Worm (Caenorhabditis elegans) whole organism, L3 larva: ENCODE results near the gene gfat-1.

Experiments used
- R02D3.7 ChIP-seq: fragments of 150-350 bp; optimal IDR thresholded peaks from 2 replicates; lab custom pipeline; 2014; ENCODE audit warnings: missing biosample characterization, missing genetic modification characterization
- ZK546.5 ChIP-seq: sonication (generic microtip); optimal IDR thresholded peaks from 2 replicates; lab custom pipeline; 2017; ENCODE audit warnings: missing biosample characterization, missing genetic modification characterization
- aly-2 ChIP-seq: fragments of 150-350 bp; optimal IDR thresholded peaks from 2 replicates; lab custom pipeline; 2014; ENCODE audit warnings: missing biosample characterization, missing genetic modification characterization
- ama-1 ChIP-seq: fragments of 150-350 bp; optimal IDR thresholded peaks from 2 replicates; lab custom pipeline; 2018
- ceh-16 ChIP-seq: sonication (generic microtip); optimal IDR thresholded peaks from 2 replicates; lab custom pipeline; 2017; ENCODE audit warnings: missing biosample characterization, missing genetic modification characterization
- ceh-28 ChIP-seq: fragments of 150-350 bp; optimal IDR thresholded peaks from 2 replicates; lab custom pipeline; 2014; ENCODE audit warnings: missing biosample characterization, missing genetic modification reagents, missing genetic modification characterization
- ceh-82 ChIP-seq: fragments of 150-350 bp; optimal IDR thresholded peaks from 2 replicates; lab custom pipeline; 2014; ENCODE audit warnings: missing biosample characterization, missing genetic modification characterization
- ceh-9 ChIP-seq: sonication (generic microtip); optimal IDR thresholded peaks from 2 replicates; lab custom pipeline; 2018; ENCODE audit warnings: missing biosample characterization, missing genetic modification characterization
- daf-12 ChIP-seq: fragments of 150-350 bp; optimal IDR thresholded peaks from 2 replicates; lab custom pipeline; 2014; ENCODE audit warnings: missing biosample characterization, missing genetic modification reagents, missing genetic modification characterization
- egl-27 ChIP-seq: sonication (generic microtip); optimal IDR thresholded peaks from 4 replicates; lab custom pipeline; 2017; ENCODE audit warnings: missing biosample characterization, missing genetic modification reagents, missing genetic modification characterization
- egl-5 ChIP-seq: fragments of 150-350 bp; optimal IDR thresholded peaks from 2 replicates; lab custom pipeline; 2017; ENCODE audit warnings: missing biosample characterization, missing genetic modification reagents, missing genetic modification characterization, inconsistent platforms
- elt-1 ChIP-seq: fragments of 150-350 bp; optimal IDR thresholded peaks from 2 replicates; lab custom pipeline; 2014; ENCODE audit warnings: missing biosample characterization, missing genetic modification characterization
- elt-2 ChIP-seq: sonication (generic microtip); optimal IDR thresholded peaks from 2 replicates; lab custom pipeline; 2016; ENCODE audit warnings: missing genetic modification reagents, mild to moderate bottlenecking, missing genetic modification characterization, missing compliant biosample characterization
- elt-3 ChIP-seq, 3 experiments: fragments of 150-350 bp in 1 of 3; sonication (generic microtip) in 2 of 3; optimal IDR thresholded peaks; 2 replicates in 2 of 3; 4 replicates in 1 of 3; lab custom pipeline; 2014 to 2017; ENCODE audit warnings: missing biosample characterization in 3 of 3, missing genetic modification characterization in 3 of 3
- eor-1 ChIP-seq, 2 experiments: fragments of 150-350 bp; optimal IDR thresholded peaks; 2 replicates each; lab custom pipeline; 2014 to 2018; ENCODE audit warnings: missing biosample characterization in 2 of 2, missing genetic modification characterization in 2 of 2
- fkh-10 ChIP-seq: sonication (generic microtip); optimal IDR thresholded peaks from 2 replicates; lab custom pipeline; 2017; ENCODE audit warnings: missing biosample characterization, missing genetic modification reagents, missing genetic modification characterization
- fkh-2 ChIP-seq: fragments of 150-350 bp; optimal IDR thresholded peaks from 2 replicates; lab custom pipeline; 2014; ENCODE audit warnings: missing biosample characterization, missing genetic modification reagents, missing genetic modification characterization
- fos-1 ChIP-seq: fragments of 150-350 bp; optimal IDR thresholded peaks from 2 replicates; lab custom pipeline; 2014; ENCODE audit warnings: missing biosample characterization, missing genetic modification characterization
- hmg-11 ChIP-seq: sonication (generic microtip); optimal IDR thresholded peaks from 2 replicates; lab custom pipeline; 2016; ENCODE audit warnings: missing genetic modification characterization, missing compliant biosample characterization
- jun-1 ChIP-seq: fragments of 150-350 bp; optimal IDR thresholded peaks from 2 replicates; lab custom pipeline; 2014; ENCODE audit warnings: missing biosample characterization, missing genetic modification reagents, missing genetic modification characterization
- lin-39 ChIP-seq: fragments of 150-350 bp; optimal IDR thresholded peaks from 2 replicates; lab custom pipeline; 2018; ENCODE audit warnings: missing biosample characterization, missing genetic modification reagents, missing genetic modification characterization
- lsy-12 ChIP-seq: sonication (generic microtip); optimal IDR thresholded peaks from 2 replicates; lab custom pipeline; 2016; ENCODE audit warnings: mild to moderate bottlenecking, missing genetic modification characterization, missing compliant biosample characterization
- mdl-1 ChIP-seq: fragments of 150-350 bp; optimal IDR thresholded peaks from 2 replicates; lab custom pipeline; 2014; ENCODE audit warnings: missing biosample characterization, missing genetic modification characterization
- mml-1 ChIP-seq: fragments of 150-350 bp; sonication (generic microtip); optimal IDR thresholded peaks from 3 replicates; lab custom pipeline; 2014; ENCODE audit warnings: missing biosample characterization, missing genetic modification characterization
- nfya-1 ChIP-seq: sonication (generic microtip); optimal IDR thresholded peaks from 2 replicates; lab custom pipeline; 2017; ENCODE audit warnings: missing genetic modification characterization, mild to moderate bottlenecking, missing compliant biosample characterization, antibody characterized with exemption, moderate library complexity; ENCODE audit not compliant: insufficient read depth
- nhr-11 ChIP-seq: fragments of 150-350 bp; optimal IDR thresholded peaks from 2 replicates; lab custom pipeline; 2014; ENCODE audit warnings: missing biosample characterization, missing genetic modification characterization
- nhr-12 ChIP-seq: fragments of 150-350 bp; optimal IDR thresholded peaks from 2 replicates; lab custom pipeline; 2014; ENCODE audit warnings: missing biosample characterization, missing genetic modification characterization
- nhr-23 ChIP-seq: fragments of 150-350 bp; optimal IDR thresholded peaks from 2 replicates; lab custom pipeline; 2014; ENCODE audit warnings: missing biosample characterization, missing genetic modification reagents, missing genetic modification characterization
- nhr-237 ChIP-seq: fragments of 150-350 bp; optimal IDR thresholded peaks from 2 replicates; lab custom pipeline; 2014; ENCODE audit warnings: missing biosample characterization, missing genetic modification characterization
- nhr-25 ChIP-seq: sonication (generic microtip); optimal IDR thresholded peaks from 2 replicates; lab custom pipeline; 2017; ENCODE audit warnings: missing biosample characterization, missing genetic modification characterization
- nhr-28 ChIP-seq: fragments of 150-350 bp; optimal IDR thresholded peaks from 2 replicates; lab custom pipeline; 2014; ENCODE audit warnings: missing biosample characterization, missing genetic modification characterization
- nhr-43 ChIP-seq: sonication (generic microtip); optimal IDR thresholded peaks from 2 replicates; lab custom pipeline; 2016; ENCODE audit warnings: mild to moderate bottlenecking, missing genetic modification characterization, missing compliant biosample characterization; ENCODE audit not compliant: poor library complexity, severe bottlenecking
- nhr-67 ChIP-seq: fragments of 150-350 bp; optimal IDR thresholded peaks from 2 replicates; lab custom pipeline; 2014; ENCODE audit warnings: missing biosample characterization, missing genetic modification characterization
- nhr-76 ChIP-seq: fragments of 150-350 bp; sonication (generic microtip); optimal IDR thresholded peaks from 5 replicates; lab custom pipeline; 2014; ENCODE audit warnings: missing biosample characterization, missing genetic modification characterization
- nhr-77 ChIP-seq: fragments of 150-350 bp; optimal IDR thresholded peaks from 2 replicates; lab custom pipeline; 2014; ENCODE audit warnings: missing biosample characterization, missing genetic modification characterization
- pha-4 ChIP-seq: fragments of 150-350 bp; optimal IDR thresholded peaks from 2 replicates; lab custom pipeline; 2014; ENCODE audit warnings: missing biosample characterization, missing genetic modification reagents, missing genetic modification characterization
- pqm-1 ChIP-seq: fragments of 150-350 bp; optimal IDR thresholded peaks from 2 replicates; lab custom pipeline; 2017; ENCODE audit warnings: missing biosample characterization, missing genetic modification characterization, inconsistent platforms
- sea-2 ChIP-seq: fragments of 150-350 bp; sonication (generic microtip); optimal IDR thresholded peaks from 4 replicates; lab custom pipeline; 2014; ENCODE audit warnings: missing biosample characterization, missing genetic modification reagents, missing genetic modification characterization
- skn-1 ChIP-seq: fragments of 150-350 bp; optimal IDR thresholded peaks from 2 replicates; lab custom pipeline; 2014; ENCODE audit warnings: missing biosample characterization, missing genetic modification characterization
- snpc-4 ChIP-seq: fragments of 150-350 bp; optimal IDR thresholded peaks from 2 replicates; lab custom pipeline; 2014; ENCODE audit warnings: missing biosample characterization, missing genetic modification characterization
- tbx-2 ChIP-seq: sonication (generic microtip); optimal IDR thresholded peaks from 2 replicates; lab custom pipeline; 2016; ENCODE audit warnings: mild to moderate bottlenecking, missing genetic modification characterization, missing compliant biosample characterization
- unc-39 ChIP-seq: sonication (generic microtip); optimal IDR thresholded peaks from 4 replicates; lab custom pipeline; 2017; ENCODE audit warnings: missing biosample characterization, missing genetic modification characterization
- unc-62 ChIP-seq: fragments of 150-350 bp; sonication (generic microtip); optimal IDR thresholded peaks from 4 replicates; lab custom pipeline; 2014; ENCODE audit warnings: missing biosample characterization, missing genetic modification reagents, missing genetic modification characterization
- zag-1 ChIP-seq: fragments of 150-350 bp; optimal IDR thresholded peaks from 2 replicates; lab custom pipeline; 2014; ENCODE audit warnings: missing biosample characterization, missing genetic modification characterization
- ztf-11 ChIP-seq: fragments of 150-350 bp; optimal IDR thresholded peaks from 2 replicates; lab custom pipeline; 2014; ENCODE audit warnings: missing biosample characterization, missing genetic modification characterization
- ztf-4 ChIP-seq: fragments of 150-350 bp; optimal IDR thresholded peaks from 2 replicates; lab custom pipeline; 2014; ENCODE audit warnings: missing biosample characterization, missing genetic modification characterization

gfat-1 gene

ce11 chrII:11547254-11547687, 47.9 kb downstream of the gfat-1 start, which contains the start of gene F54D5.7 (continued):
- peak; percentile 16 for TF ChIP-seq ceh-28 (tag; lab: Kevin White, UChicago)
- TF ChIP-seq pha-4 (tag; lab: Kevin White, UChicago): peak; percentile 52
- TF ChIP-seq fkh-10 (GFP tag; lab: Kevin White, UChicago): no peak
- TF ChIP-seq ama-1: peak; percentile 100
- TF ChIP-seq tbx-2 (tag; lab: Kevin White, UChicago): peak; percentile 65
- TF ChIP-seq egl-27 (tag; lab: Kevin White, UChicago): no peak
- peak; percentile 66 for TF ChIP-seq fos-1 (tag; lab: Kevin White, UChicago)
- no peak for TF ChIP-seq ZK546.5 (tag; lab: Kevin White, UChicago)
- TF ChIP-seq, all 47 proteins: peak for 21

- TF ChIP-seq eor-1 (tag; optimal IDR thresholded peaks at IDR 0.05; lab: Kevin White, UChicago) (no peak), nhr-76 (tag; lab: Kevin White, UChicago) (no peak), nhr-67 (no peak), nhr-11 (no peak), sea-2 (GFP tag; lab: Kevin White, UChicago) (no peak), nfya-1 (tag; lab: Kevin White, UChicago) (no peak), ZK546.5 (tag; lab: Kevin White, UChicago) (no peak), jun-1 (tag; lab: Kevin White, UChicago) (no peak), ama-1 (no peak)
Measured at ce11 chrII:11545952-11546325, 49.3 kb downstream of the gfat-1 start.

ce11 chrII:11545299-11545951, 49.8 kb downstream of the gfat-1 start, which contains the start of gene dnj-13:
Gene dnj-13 (plus strand): TSS chrII:11545701.
- peak; percentile 61 for TF ChIP-seq nhr-77 (tag; lab: Kevin White, UChicago)
- TF ChIP-seq snpc-4 (tag; lab: Kevin White, UChicago): peak; percentile 73
- peak; percentile 87 for TF ChIP-seq ama-1
- peak; percentile 91 for TF ChIP-seq egl-27 (tag; lab: Kevin White, UChicago)
- TF ChIP-seq fos-1 (tag; lab: Kevin White, UChicago): peak; percentile 55
- peak; percentile 69 for TF ChIP-seq R02D3.7 (tag; lab: Kevin White, UChicago)
- TF ChIP-seq skn-1 (tag; lab: Kevin White, UChicago): peak; percentile 68
- TF ChIP-seq daf-12 (tag; lab: Kevin White, UChicago): no peak
- TF ChIP-seq jun-1 (tag; lab: Kevin White, UChicago): peak; percentile 88
- TF ChIP-seq sea-2 (GFP tag; lab: Kevin White, UChicago): no peak
- TF ChIP-seq unc-39 (tag; lab: Kevin White, UChicago): no peak
- TF ChIP-seq elt-1 (tag; lab: Kevin White, UChicago): peak; percentile 47
- TF ChIP-seq tbx-2 (tag; lab: Kevin White, UChicago): peak; percentile 84
- TF ChIP-seq pqm-1 (tag; lab: Kevin White, UChicago): peak; percentile 79
- peak; percentile 85 for TF ChIP-seq fkh-10 (GFP tag; lab: Kevin White, UChicago)
- TF ChIP-seq elt-2 (tag; lab: Kevin White, UChicago): peak; percentile 83
- TF ChIP-seq nhr-11: peak; percentile 49
- TF ChIP-seq nhr-28 (tag; lab: Kevin White, UChicago): no peak
- TF ChIP-seq fkh-2 (tag; lab: Kevin White, UChicago): peak; percentile 75
- TF ChIP-seq lsy-12 (tag; lab: Kevin White, UChicago): peak; percentile 98
- no peak for TF ChIP-seq zag-1
- TF ChIP-seq nhr-76 (tag; lab: Kevin White, UChicago): peak; percentile 45
- peak; percentile 54 for TF ChIP-seq mdl-1 (tag; lab: Kevin White, UChicago)
- TF ChIP-seq nhr-12: no peak
- TF ChIP-seq nfya-1 (tag; lab: Kevin White, UChicago): peak; percentile 93
- peak; percentile 94 for TF ChIP-seq hmg-11 (tag; lab: Kevin White, UChicago)
- TF ChIP-seq ZK546.5 (tag; lab: Kevin White, UChicago): peak; percentile 19
- TF ChIP-seq aly-2 (tag; lab: Kevin White, UChicago): no peak
- peak; percentile 91 for TF ChIP-seq nhr-25 (tag; lab: Kevin White, UChicago)
- no peak for TF ChIP-seq ceh-9
- no peak for TF ChIP-seq nhr-237 (tag; lab: Kevin White, UChicago)
- no peak for TF ChIP-seq mml-1 (tag; lab: Kevin White, UChicago)
- peak; percentile 96 for TF ChIP-seq pha-4 (tag; lab: Kevin White, UChicago)
- peak; percentile 71 for TF ChIP-seq lin-39 (tag; lab: Kevin White, UChicago)
- peak; percentile 71 for TF ChIP-seq ceh-82 (tag; lab: Kevin White, UChicago)
- TF ChIP-seq eor-1 (tag; optimal IDR thresholded peaks at IDR 0.05; lab: Kevin White, UChicago): peak in 1 of 2 experiments; percentile 84
- no peak for TF ChIP-seq nhr-67
- no peak for TF ChIP-seq egl-5 (tag; lab: Kevin White, UChicago)
- TF ChIP-seq unc-62 (GFP tag; lab: Kevin White, UChicago): no peak
- TF ChIP-seq ceh-28 (tag; lab: Kevin White, UChicago): peak; percentile 81
- no peak for TF ChIP-seq ztf-11
- peak; percentile 72 for TF ChIP-seq ztf-4 (tag; lab: Kevin White, UChicago)
- peak; percentile 98 for TF ChIP-seq nhr-23 (tag; lab: Kevin White, UChicago)
- no peak for TF ChIP-seq elt-3 (tag; optimal IDR thresholded peaks at IDR 0.05; lab: Kevin White, UChicago)
- TF ChIP-seq ceh-16 (tag; lab: Kevin White, UChicago): peak; percentile 30
- peak; percentile 94 for TF ChIP-seq nhr-43 (tag; lab: Kevin White, UChicago)
